Worm (Caenorhabditis elegans): Measurements from ENCODE around the gene pudl-2.

DNA sequence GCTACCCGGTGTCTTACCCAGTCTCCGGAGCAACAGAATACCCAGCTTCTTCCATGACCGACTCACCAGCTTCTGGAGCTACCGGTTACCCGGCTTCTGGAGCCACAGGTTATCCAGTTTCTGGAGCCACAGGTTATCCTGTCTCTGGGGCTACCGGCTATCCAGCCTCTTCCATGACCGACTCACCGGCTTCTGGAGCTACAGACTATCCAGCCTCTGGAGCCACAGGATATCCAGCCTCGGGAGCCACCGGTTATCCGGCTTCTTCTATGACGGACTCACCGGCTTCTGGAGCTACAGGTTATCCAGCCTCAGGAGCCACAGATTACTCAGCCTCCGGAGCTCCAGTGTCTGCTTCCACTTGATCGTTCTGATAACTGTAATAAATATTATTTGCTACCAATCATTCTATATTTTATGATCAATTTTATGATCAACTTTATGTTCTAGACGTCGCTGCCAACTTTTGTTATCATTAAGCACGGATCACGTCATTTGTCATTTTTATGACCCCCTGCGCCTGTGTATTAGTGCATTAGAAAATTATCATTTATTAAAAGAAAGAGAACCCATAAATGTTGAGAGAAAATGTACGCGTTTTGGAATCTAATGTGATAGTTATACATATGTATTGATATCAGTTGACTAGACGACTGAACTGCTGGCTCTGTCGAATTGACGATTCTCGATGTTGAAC is 20.6 kb downstream of the pudl-2 start:
- TF ChIP-seq pha-4 (tag; optimal IDR thresholded peaks at IDR 0.05) (no peak), hlh-12 (tag; optimal IDR thresholded peaks at IDR 0.05) (no peak), ama-1 (optimal IDR thresholded peaks at IDR 0.05) (no peak), ama-1 (GFP tag; optimal IDR thresholded peaks at IDR 0.05) (no peak), ceh-27 (GFP tag; optimal IDR thresholded peaks at IDR 0.05) (no peak), athp-1 (tag; optimal IDR thresholded peaks at IDR 0.05) (no peak), dpl-1 (GFP tag; optimal IDR thresholded peaks at IDR 0.05) (no peak), ztf-22 (GFP tag; optimal IDR thresholded peaks at IDR 0.05) (no peak), ceh-91 (GFP tag; IDR thresholded peaks at IDR 0.05) (no peak), F23B12.7 (tag; optimal IDR thresholded peaks at IDR 0.05; ENCODE audit: insufficient read depth) (no peak), hlh-26 (GFP tag; conservative IDR thresholded peaks at IDR 0.05) (no peak), atf-7 (tag; optimal IDR thresholded peaks at IDR 0.05) (peak; percentile 2), rpc-1 (optimal IDR thresholded peaks at IDR 0.05) (no peak), rpc-1 (tag; optimal IDR thresholded peaks at IDR 0.05) (no peak)

Measured in whole organism, young adult.